Worm (Caenorhabditis elegans) whole organism, midembryonic: ENCODE measurements around the gene eak-3.

Source experiments
- T22C8.4 ChIP-seq: fragments of 200-800 bp; sonication (Bioruptor generic); IDR thresholded peaks from 2 replicates; pipeline ENCODE4 v1.3.6; 2022; ENCODE audit warnings: missing genetic modification characterization, missing compliant biosample characterization
- flt-1 ChIP-seq: fragments of 200-800 bp; sonication (Bioruptor generic); IDR thresholded peaks from 2 replicates; pipeline ENCODE4 v1.3.6; 2022; ENCODE audit warnings: missing genetic modification characterization, missing compliant biosample characterization
- klf-2 ChIP-seq: fragments of 200-800 bp; sonication (Bioruptor generic); conservative IDR thresholded peaks from 2 replicates; pipeline ENCODE4 v1.3.6; 2022; ENCODE audit warnings: missing genetic modification reagents, missing genetic modification characterization, missing compliant biosample characterization
- tab-1 ChIP-seq: fragments of 200-800 bp; sonication (Bioruptor generic); IDR thresholded peaks from 2 replicates; pipeline ENCODE4 v1.3.6; 2022; ENCODE audit warnings: missing genetic modification characterization, missing compliant biosample characterization
- ztf-23 ChIP-seq: fragments of 200-800 bp; sonication (Bioruptor generic); IDR thresholded peaks from 2 replicates; pipeline ENCODE4 v1.3.6; 2022; ENCODE audit warnings: missing genetic modification reagents, missing genetic modification characterization, missing compliant biosample characterization
- ztf-29 ChIP-seq: fragments of 200-800 bp; sonication (Bioruptor generic); IDR thresholded peaks from 2 replicates; pipeline ENCODE4 v1.3.6; 2022; ENCODE audit warnings: missing genetic modification reagents, missing genetic modification characterization, missing compliant biosample characterization

ce11 chrIII:1136827-1137378 lies 39.5 kb downstream of the eak-3 start:
- TF ChIP-seq ztf-23 (GFP tag; lab: Robert Waterston, UW) (no peak), tab-1 (GFP tag; lab: Robert Waterston, UW) (no peak), T22C8.4 (GFP tag; lab: Robert Waterston, UW) (no peak), ztf-29 (GFP tag; lab: Robert Waterston, UW) (no peak), klf-2 (GFP tag; lab: Robert Waterston, UW) (no peak), flt-1 (no peak)
